Fruit fly (Drosophila melanogaster): ENCODE measurements around the gene CG42818.

Gene CG42818

DNA sequence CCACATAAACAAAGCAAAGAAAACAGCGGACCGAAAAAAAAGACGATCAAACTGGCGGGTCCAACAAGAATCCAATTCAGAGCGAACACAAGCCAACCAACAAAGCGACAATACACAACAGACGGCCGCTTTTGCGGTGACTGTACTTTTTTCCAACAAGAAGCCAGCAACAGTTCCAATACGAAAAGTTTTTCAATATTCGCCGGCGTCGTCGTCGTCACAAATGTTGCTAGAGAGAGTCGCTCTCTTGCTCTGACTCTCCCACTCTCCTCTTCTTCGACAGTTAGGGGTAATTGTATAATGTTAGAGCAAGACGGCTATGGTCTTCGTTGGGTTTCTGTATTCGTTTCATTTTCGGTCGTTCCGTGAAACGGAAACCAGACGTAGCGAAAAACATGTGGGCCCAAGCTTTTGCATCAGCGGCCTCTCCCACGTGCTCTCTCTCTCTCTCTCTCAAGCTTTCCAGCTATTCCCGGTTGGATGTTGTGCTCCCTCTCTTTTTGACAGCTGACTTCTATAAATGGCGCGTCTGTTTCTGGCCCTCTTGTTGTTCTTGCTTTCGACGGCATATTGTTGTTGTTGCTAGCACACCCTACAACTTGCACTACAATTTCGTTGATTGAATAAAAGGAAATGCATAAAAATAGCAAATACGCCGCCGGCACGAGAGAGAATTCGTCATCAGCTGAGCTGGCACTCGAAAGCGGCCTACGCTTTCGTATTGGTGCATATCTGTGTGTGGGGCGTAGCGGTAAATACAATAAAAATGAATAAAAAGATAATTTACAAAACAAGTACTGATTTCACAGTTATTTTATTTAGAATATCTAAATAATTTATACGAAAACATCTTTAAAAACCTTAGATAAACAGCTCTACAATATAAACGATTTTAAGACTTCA is 27.7 kb downstream of the CG42818 start (continued):
- TF ChIP-seq caup (GFP tag; optimal IDR thresholded peaks at IDR 0.05; ENCODE audit: severe bottlenecking) (peak; percentile 96), croc (GFP tag; conservative IDR thresholded peaks at IDR 0.05) (no peak), CG1647 (GFP tag; optimal IDR thresholded peaks at IDR 0.05) (no peak), CG2875 (GFP tag; optimal IDR thresholded peaks at IDR 0.05) (peak; percentile 88), CG10654 (GFP tag; optimal IDR thresholded peaks at IDR 0.05) (no peak), CG3281 (GFP tag; optimal IDR thresholded peaks at IDR 0.05) (peak; percentile 93), kah (GFP tag; optimal IDR thresholded peaks at IDR 0.05) (peak; percentile 90), zen (tag; optimal IDR thresholded peaks at IDR 0.05) (no peak), CG15269 (tag; optimal IDR thresholded peaks at IDR 0.05) (peak; percentile 57), Scr (GFP tag; IDR thresholded peaks at IDR 0.05; ENCODE audit: partially characterized antibody) (no peak), CG12299 (tag; optimal IDR thresholded peaks at IDR 0.05) (peak; percentile 89), CG10979 (tag; optimal IDR thresholded peaks at IDR 0.05) (peak; percentile 36), p53 (GFP tag; optimal IDR thresholded peaks at IDR 0.05) (no peak), gcm2 (GFP tag; optimal IDR thresholded peaks at IDR 0.05) (peak; percentile 16), CG16779 (GFP tag; IDR thresholded peaks at IDR 0.05) (no peak), bab2 (GFP tag; optimal IDR thresholded peaks at IDR 0.05) (no peak), Kr (GFP tag; optimal IDR thresholded peaks at IDR 0.05) (peak; percentile 12), mld (GFP tag; IDR thresholded peaks at IDR 0.05; ENCODE audit: partially characterized antibody) (no peak), Mes4 (GFP tag; optimal IDR thresholded peaks at IDR 0.05) (peak; percentile 59), CG18262 (tag; optimal IDR thresholded peaks at IDR 0.05) (peak; percentile 37), CG14710 (tag; optimal IDR thresholded peaks at IDR 0.05) (peak; percentile 25), Six4 (GFP tag; optimal IDR thresholded peaks at IDR 0.05) (peak; percentile 21), BtbVII (GFP tag; optimal IDR thresholded peaks at IDR 0.05) (peak; percentile 96), ham (GFP tag; IDR thresholded peaks at IDR 0.05) (no peak), sr (GFP tag; IDR thresholded peaks at IDR 0.05) (no peak), Side (GFP tag; optimal IDR thresholded peaks at IDR 0.05) (peak; percentile 80), CG31441 (GFP tag; IDR thresholded peaks at IDR 0.05) (no peak), wor (GFP tag; IDR thresholded peaks at IDR 0.05) (no peak), CG2678 (tag; optimal IDR thresholded peaks at IDR 0.05) (peak; percentile 66), dmrt99B (tag; optimal IDR thresholded peaks at IDR 0.05) (peak; percentile 60), oc (tag; optimal IDR thresholded peaks at IDR 0.05) (peak; percentile 54), CG42726 (GFP tag; IDR thresholded peaks at IDR 0.05; ENCODE audit: partially characterized antibody) (no peak), CG2116 (GFP tag; optimal IDR thresholded peaks at IDR 0.05) (peak; percentile 71), CG6654 (GFP tag; optimal IDR thresholded peaks at IDR 0.05) (no peak), CG7963 (GFP tag; IDR thresholded peaks at IDR 0.05; ENCODE audit: partially characterized antibody) (no peak), nerfin-2 (GFP tag; IDR thresholded peaks at IDR 0.05; ENCODE audit: partially characterized antibody) (no peak), pros (GFP tag; optimal IDR thresholded peaks at IDR 0.05) (peak; percentile 98), hbn (GFP tag; IDR thresholded peaks at IDR 0.05; ENCODE audit: partially characterized antibody) (no peak), al (GFP tag; IDR thresholded peaks at IDR 0.05) (no peak), grn (GFP tag; optimal IDR thresholded peaks at IDR 0.05) (peak; percentile 38), CG1792 (GFP tag; optimal IDR thresholded peaks at IDR 0.05) (no peak), Lpt (GFP tag; optimal IDR thresholded peaks at IDR 0.05) (no peak), Abd-B (GFP tag; optimal IDR thresholded peaks at IDR 0.05) (no peak), CG7745 (tag; optimal IDR thresholded peaks at IDR 0.05) (no peak), Sox100B (GFP tag; optimal IDR thresholded peaks at IDR 0.05) (peak; percentile 81), Dad (GFP tag; optimal IDR thresholded peaks at IDR 0.05) (peak; percentile 36), odd (GFP tag; optimal IDR thresholded peaks at IDR 0.05) (peak; percentile 93), CG10274 (GFP tag; optimal IDR thresholded peaks at IDR 0.05) (peak; percentile 68)
